Worm (Caenorhabditis elegans): ENCODE data around the gene C31E10.5.

Gene C31E10.5

DNA sequence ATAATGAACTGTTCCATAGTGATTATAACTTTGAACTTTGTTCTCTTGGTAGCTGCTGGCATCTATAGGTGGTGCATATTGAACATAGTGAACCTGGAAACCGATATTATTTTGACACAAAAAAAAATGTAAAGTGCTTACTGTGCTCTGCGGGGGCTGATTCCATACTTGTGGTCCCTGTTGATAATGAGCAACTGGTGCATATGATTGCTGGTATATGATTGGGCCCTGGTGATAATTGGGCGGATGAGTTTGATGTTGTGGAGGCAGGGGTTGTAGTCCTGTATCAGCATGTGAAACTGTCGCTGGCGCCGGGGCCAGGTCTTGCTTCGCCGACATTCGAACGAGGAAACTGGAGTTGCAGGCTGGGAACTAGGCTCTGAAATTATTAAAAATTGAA is 27.3 kb downstream of the C31E10.5 start, which contains the start of gene pqn-39:
pqn-39 (minus strand) TSS at position 385 of the 400 bp plus-strand sequence.
- TF ChIP-seq nhr-237 (tag; optimal IDR thresholded peaks at IDR 0.05) (no peak), drap-1 (GFP tag; optimal IDR thresholded peaks at IDR 0.05) (no peak), ces-1 (GFP tag; optimal IDR thresholded peaks at IDR 0.05) (no peak), elt-1 (tag; optimal IDR thresholded peaks at IDR 0.05; ENCODE audit: borderline replicate concordance, insufficient read depth) (no peak), nhr-2 (tag; optimal IDR thresholded peaks at IDR 0.05) (no peak), M03D4.4 (tag; optimal IDR thresholded peaks at IDR 0.05) (no peak), ceh-83 (GFP tag; optimal IDR thresholded peaks at IDR 0.05) (no peak), unc-120 (tag; optimal IDR thresholded peaks at IDR 0.05; ENCODE audit: poor library complexity, severe bottlenecking) (no peak), lin-32 (GFP tag; optimal IDR thresholded peaks at IDR 0.05) (no peak), mep-1 (tag; optimal IDR thresholded peaks at IDR 0.05) (no peak), lsy-2 (tag; optimal IDR thresholded peaks at IDR 0.05) (no peak), snpc-4 (tag; optimal IDR thresholded peaks at IDR 0.05) (no peak), nhr-12 (tag; optimal IDR thresholded peaks at IDR 0.05) (no peak), tbx-8 (GFP tag; optimal IDR thresholded peaks at IDR 0.05) (no peak), ham-2 (GFP tag; optimal IDR thresholded peaks at IDR 0.05) (no peak), cnd-1 (tag; optimal IDR thresholded peaks at IDR 0.05) (no peak), lin-13 (tag; optimal IDR thresholded peaks at IDR 0.05) (no peak), bed-3 (GFP tag; optimal IDR thresholded peaks at IDR 0.05) (no peak), mls-2 (tag; optimal IDR thresholded peaks at IDR 0.05) (no peak)

DNA sequence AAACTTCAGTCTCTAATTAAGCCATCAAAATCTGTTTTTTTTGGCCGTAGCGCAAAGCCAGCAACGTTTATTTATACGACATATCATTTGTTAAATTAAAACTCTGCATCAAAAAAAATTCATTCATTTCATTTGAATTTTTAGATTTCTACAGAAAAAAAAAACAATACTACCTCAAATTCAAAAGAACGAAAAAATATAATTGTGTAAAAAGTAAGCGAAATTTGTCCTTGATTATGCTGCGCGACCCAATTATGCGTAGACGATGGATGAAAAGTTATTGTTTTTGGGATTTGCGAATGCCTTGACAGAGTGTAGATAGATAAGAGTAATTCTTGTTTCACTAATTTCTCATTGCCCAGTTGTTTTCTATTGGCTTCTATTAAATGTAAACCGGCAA is 32.4 kb downstream of the C31E10.5 start, which contains the start of gene F48F7.3:
F48F7.3 (plus strand) TSS at position 301 of the 400 bp plus-strand sequence.
- TF ChIP-seq ceh-39 (tag; optimal IDR thresholded peaks at IDR 0.05) (no peak), unc-120 (tag; optimal IDR thresholded peaks at IDR 0.05; ENCODE audit: poor library complexity, severe bottlenecking) (no peak), nhr-76 (tag; optimal IDR thresholded peaks at IDR 0.05) (no peak), M03D4.4 (tag; optimal IDR thresholded peaks at IDR 0.05) (no peak), elt-1 (tag; optimal IDR thresholded peaks at IDR 0.05; ENCODE audit: borderline replicate concordance, insufficient read depth) (no peak), tbx-8 (GFP tag; optimal IDR thresholded peaks at IDR 0.05) (no peak)

DNA sequence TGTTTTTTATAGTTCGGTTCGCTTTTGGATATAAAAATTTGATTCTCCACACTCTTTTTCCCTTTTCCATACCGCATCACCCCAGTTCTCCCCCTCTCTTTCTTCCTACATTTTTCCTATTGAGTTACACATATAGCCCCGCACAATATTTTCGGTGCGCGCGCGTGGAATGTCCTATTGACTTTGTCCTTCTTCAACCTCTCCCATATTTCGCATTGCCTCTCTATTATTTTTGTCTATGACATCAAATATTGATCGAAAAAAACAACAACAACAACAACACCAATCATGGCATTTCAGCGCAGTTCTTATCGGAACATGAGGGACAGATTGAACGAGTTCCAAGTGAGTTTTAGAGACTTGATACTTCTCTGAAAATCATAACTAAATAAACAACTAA is 35.8 kb downstream of the C31E10.5 start, which contains the start of gene syx-2:
syx-2 (plus strand) TSS at position 301 of the 400 bp plus-strand sequence.
- no peak for TF ChIP-seq sptf-1 (tag; optimal IDR thresholded peaks at IDR 0.05)
- TF ChIP-seq snpc-4 (tag; optimal IDR thresholded peaks at IDR 0.05), result no peak
- no peak for TF ChIP-seq lin-32 (GFP tag; optimal IDR thresholded peaks at IDR 0.05)
- no peak for TF ChIP-seq nhr-76 (tag; optimal IDR thresholded peaks at IDR 0.05)
- TF ChIP-seq mls-2 (tag; optimal IDR thresholded peaks at IDR 0.05), result no peak
- TF ChIP-seq nhr-2 (tag; optimal IDR thresholded peaks at IDR 0.05), result no peak
- TF ChIP-seq nhr-12 (tag; optimal IDR thresholded peaks at IDR 0.05), result no peak
- TF ChIP-seq M03D4.4 (tag; optimal IDR thresholded peaks at IDR 0.05), result no peak
- TF ChIP-seq ceh-83 (GFP tag; optimal IDR thresholded peaks at IDR 0.05), result no peak
- TF ChIP-seq lsy-2 (tag; optimal IDR thresholded peaks at IDR 0.05), result no peak
- no peak for TF ChIP-seq flh-1 (GFP tag; optimal IDR thresholded peaks at IDR 0.05)
- no peak for TF ChIP-seq unc-39 (tag; optimal IDR thresholded peaks at IDR 0.05)
- no peak for TF ChIP-seq cnd-1 (tag; optimal IDR thresholded peaks at IDR 0.05)
- TF ChIP-seq ham-2 (GFP tag; optimal IDR thresholded peaks at IDR 0.05), result no peak
- TF ChIP-seq unc-120 (tag; optimal IDR thresholded peaks at IDR 0.05; ENCODE audit: poor library complexity, severe bottlenecking), result no peak
- TF ChIP-seq ztf-11 (tag; optimal IDR thresholded peaks at IDR 0.05), result no peak
- TF ChIP-seq pha-4 (tag; optimal IDR thresholded peaks at IDR 0.05), result no peak
- no peak for TF ChIP-seq hlh-1 (tag; optimal IDR thresholded peaks at IDR 0.05)

DNA sequence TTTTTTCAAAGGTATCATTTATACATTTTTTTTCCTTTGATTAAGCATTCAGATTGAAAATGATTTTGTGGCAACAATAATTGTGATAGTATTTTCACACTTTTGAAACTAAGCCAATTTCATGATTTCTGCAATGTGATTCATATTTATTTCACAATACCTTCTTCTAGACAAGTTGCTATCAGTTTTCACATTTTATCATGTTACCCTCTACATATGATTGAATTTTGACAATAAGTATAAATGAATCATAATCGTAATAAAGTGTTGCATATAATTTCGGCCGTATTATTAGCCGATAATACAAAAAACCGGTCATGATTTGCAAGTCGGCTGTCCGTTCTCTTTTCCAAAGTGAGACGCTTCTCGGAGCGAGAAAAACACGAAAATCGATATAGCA is 36.3 kb downstream of the C31E10.5 start:
- TF ChIP-seq nhr-2 (tag; optimal IDR thresholded peaks at IDR 0.05) (no peak), unc-120 (tag; optimal IDR thresholded peaks at IDR 0.05; ENCODE audit: poor library complexity, severe bottlenecking) (no peak), lin-32 (GFP tag; optimal IDR thresholded peaks at IDR 0.05) (no peak), nhr-28 (tag; optimal IDR thresholded peaks at IDR 0.05) (no peak), sem-2 (GFP tag; optimal IDR thresholded peaks at IDR 0.05) (no peak), blmp-1 (tag; optimal IDR thresholded peaks at IDR 0.05) (no peak), snpc-4 (tag; optimal IDR thresholded peaks at IDR 0.05) (no peak)

DNA sequence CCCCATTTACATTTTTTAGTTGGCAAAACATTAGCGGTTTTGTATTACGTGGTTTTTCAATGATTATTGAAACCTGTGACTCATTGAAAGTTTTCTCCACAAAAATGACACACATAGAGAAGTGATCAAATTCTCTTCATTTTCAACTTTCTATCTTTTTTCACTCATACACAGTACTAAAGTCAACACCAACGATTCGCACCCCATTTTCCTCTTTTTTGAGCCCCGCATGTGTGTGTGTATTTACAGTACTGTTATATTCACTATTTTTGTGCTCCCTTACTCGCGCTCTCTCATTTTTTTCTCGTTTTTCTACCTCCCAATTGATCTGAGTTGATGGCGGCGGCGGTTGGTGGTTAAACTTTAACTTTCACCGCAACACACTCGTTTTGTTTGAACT is 37.2 kb downstream of the C31E10.5 start:
- TF ChIP-seq lin-32 (GFP tag; optimal IDR thresholded peaks at IDR 0.05) (no peak), ceh-39 (tag; optimal IDR thresholded peaks at IDR 0.05) (no peak), hlh-1 (tag; optimal IDR thresholded peaks at IDR 0.05) (no peak)

Data from whole organism, mixed stage, embryonic.